Fruit fly (Drosophila melanogaster) whole organism, embryonic: ENCODE data around the gene mei-P22.
A peak's percentile ranks its signal among the peaks of the same experiment; 100 is the strongest.

Source experiments
- B-H2 ChIP-seq: fragments of 200-800 bp; sonication (Bioruptor generic); optimal IDR thresholded peaks from 2 replicates; lab custom pipeline; 2018; ENCODE audit warnings: missing biosample characterization, mild to moderate bottlenecking, missing genetic modification characterization
- CG1024 ChIP-seq: fragments of 200-800 bp; sonication (Bioruptor generic); IDR thresholded peaks from 2 replicates; pipeline ENCODE4 v1.3.6; 2022; ENCODE audit warnings: missing biosample characterization, missing genetic modification characterization
- CG10274 ChIP-seq: fragments of 200-800 bp; sonication (Bioruptor generic); optimal IDR thresholded peaks from 3 replicates; lab custom pipeline; 2017; ENCODE audit warnings: missing biosample characterization, mild to moderate bottlenecking, missing genetic modification characterization
- CG12391 ChIP-seq: fragments of 200-800 bp; sonication (Bioruptor generic); optimal IDR thresholded peaks from 3 replicates; lab custom pipeline; 2018; ENCODE audit warnings: missing biosample characterization, mild to moderate bottlenecking, missing genetic modification characterization, moderate library complexity
- CG15073 ChIP-seq: fragments of 200-800 bp; sonication (Bioruptor generic); optimal IDR thresholded peaks from 2 replicates; lab custom pipeline; 2016; ENCODE audit warnings: missing biosample characterization, missing genetic modification characterization
- CG15514 ChIP-seq: fragments of 200-800 bp; sonication (Bioruptor generic); optimal IDR thresholded peaks from 3 replicates; lab custom pipeline; 2017; ENCODE audit warnings: missing biosample characterization, missing genetic modification characterization, mild to moderate bottlenecking, moderate library complexity, missing genetic modification reagents
- CG17361 ChIP-seq: fragments of 200-800 bp; sonication (Bioruptor generic); IDR thresholded peaks from 3 replicates; pipeline ENCODE4 v1.3.6; 2022; ENCODE audit warnings: missing biosample characterization, missing genetic modification characterization
- CG17829 ChIP-seq: fragments of 200-800 bp; optimal IDR thresholded peaks from 2 replicates; lab custom pipeline; 2019; ENCODE audit warnings: missing biosample characterization, mild to moderate bottlenecking, missing genetic modification characterization, moderate library complexity
- CG18764 ChIP-seq: fragments of 200-800 bp; sonication (Bioruptor generic); optimal IDR thresholded peaks from 3 replicates; lab custom pipeline; 2016; ENCODE audit warnings: missing biosample characterization, missing genetic modification characterization
- CG2120 ChIP-seq: fragments of 200-800 bp; sonication (Bioruptor generic); optimal IDR thresholded peaks from 3 replicates; lab custom pipeline; 2016; ENCODE audit warnings: missing biosample characterization, missing genetic modification characterization
- CG2199 ChIP-seq: fragments of 200-800 bp; sonication (Bioruptor generic); IDR thresholded peaks from 3 replicates; pipeline ENCODE4 v1.3.6; 2022; ENCODE audit warnings: missing biosample characterization, missing genetic modification characterization
- CG2875 ChIP-seq: fragments of 200-800 bp; sonication (Bioruptor generic); optimal IDR thresholded peaks from 2 replicates; lab custom pipeline; 2017; ENCODE audit warnings: missing biosample characterization, mild to moderate bottlenecking, missing genetic modification characterization, missing genetic modification reagents
- CG31441 ChIP-seq: fragments of 200-800 bp; sonication (Bioruptor generic); IDR thresholded peaks from 2 replicates; pipeline ENCODE4 v1.3.6; 2022; ENCODE audit warnings: missing biosample characterization, missing genetic modification characterization
- CG32532 ChIP-seq: fragments of 200-800 bp; sonication (Bioruptor generic); IDR thresholded peaks from 2 replicates; pipeline ENCODE4 v1.3.6; 2022; ENCODE audit warnings: missing biosample characterization, missing genetic modification characterization
- CG32767 ChIP-seq: fragments of 200-800 bp; sonication (Bioruptor generic); IDR thresholded peaks from 2 replicates; pipeline ENCODE4 v1.3.6; 2022; ENCODE audit warnings: missing biosample characterization, missing genetic modification characterization
- CG33213 ChIP-seq: fragments of 200-800 bp; sonication (Bioruptor generic); optimal IDR thresholded peaks from 3 replicates; lab custom pipeline; 2016; ENCODE audit warnings: missing biosample characterization, missing genetic modification characterization
- CG6175 ChIP-seq: fragments of 200-800 bp; sonication (Bioruptor generic); IDR thresholded peaks from 3 replicates; pipeline ENCODE4 v1.3.6; 2022; ENCODE audit warnings: missing biosample characterization, missing genetic modification characterization
- CG6654 ChIP-seq: fragments of 200-800 bp; sonication (Bioruptor generic); optimal IDR thresholded peaks from 2 replicates; lab custom pipeline; 2017; ENCODE audit warnings: missing biosample characterization, mild to moderate bottlenecking, missing genetic modification characterization
- CG6683 ChIP-seq: fragments of 200-800 bp; sonication (Bioruptor generic); optimal IDR thresholded peaks from 2 replicates; lab custom pipeline; 2017; ENCODE audit warnings: missing biosample characterization, mild to moderate bottlenecking, missing genetic modification characterization, missing genetic modification reagents
- CG7963 ChIP-seq: fragments of 200-800 bp; sonication (Bioruptor generic); IDR thresholded peaks from 3 replicates; pipeline ENCODE4 v1.3.6; 2022; ENCODE audit warnings: missing biosample characterization, missing genetic modification characterization; ENCODE audit not compliant: partially characterized antibody
- CG8290 ChIP-seq, 3 experiments: fragments of 200-800 bp; sonication (Bioruptor generic); optimal IDR thresholded peaks; 2 replicates each; lab custom pipeline; 2016 to 2019; ENCODE audit warnings: missing biosample characterization in 3 of 3, missing genetic modification characterization in 3 of 3, mild to moderate bottlenecking in 2 of 3, moderate library complexity in 1 of 3
- CG8944 ChIP-seq: fragments of 200-800 bp; sonication (Bioruptor generic); optimal IDR thresholded peaks from 3 replicates; lab custom pipeline; 2016; ENCODE audit warnings: missing biosample characterization, missing genetic modification characterization
- D19B ChIP-seq: fragments of 200-800 bp; sonication (Bioruptor generic); optimal IDR thresholded peaks from 2 replicates; lab custom pipeline; 2017; ENCODE audit warnings: missing biosample characterization, mild to moderate bottlenecking, missing genetic modification characterization
- Dbx ChIP-seq: fragments of 200-800 bp; sonication (Bioruptor generic); IDR thresholded peaks from 3 replicates; pipeline ENCODE4 v1.3.6; 2022; ENCODE audit warnings: missing biosample characterization, missing genetic modification characterization
- Dip2 ChIP-seq: fragments of 200-800 bp; sonication (Bioruptor generic); IDR thresholded peaks from 2 replicates; pipeline ENCODE4 v1.3.6; 2022; ENCODE audit warnings: missing biosample characterization, missing genetic modification characterization
- Gsc ChIP-seq: fragments of 200-800 bp; sonication (Bioruptor generic); IDR thresholded peaks from 2 replicates; pipeline ENCODE4 v1.3.6; 2022; ENCODE audit warnings: missing biosample characterization, missing genetic modification characterization
- HmgD ChIP-seq: fragments of 200-800 bp; sonication (Bioruptor generic); optimal IDR thresholded peaks from 3 replicates; lab custom pipeline; 2016; ENCODE audit warnings: missing biosample characterization, missing genetic modification characterization
- Mad ChIP-seq: fragments of 200-800 bp; sonication (Bioruptor generic); optimal IDR thresholded peaks from 2 replicates; lab custom pipeline; 2016; ENCODE audit warnings: missing biosample characterization, missing genetic modification characterization
- Med ChIP-seq: fragments of 200-800 bp; sonication (Bioruptor generic); peaks from one replicate; lab custom pipeline; 2016; ENCODE audit warnings: missing biosample characterization, missing genetic modification characterization, mild to moderate bottlenecking, inconsistent platforms, moderate library complexity
- Mes4 ChIP-seq: fragments of 200-800 bp; sonication (Bioruptor generic); optimal IDR thresholded peaks from 2 replicates; lab custom pipeline; 2016; ENCODE audit warnings: missing biosample characterization, missing genetic modification characterization
- NK7.1 ChIP-seq: fragments of 200-800 bp; sonication (Bioruptor generic); optimal IDR thresholded peaks from 3 replicates; lab custom pipeline; 2016; ENCODE audit warnings: missing biosample characterization, missing genetic modification characterization
- Oaz ChIP-seq: fragments of 200-800 bp; sonication (Bioruptor generic); IDR thresholded peaks from 2 replicates; pipeline ENCODE4 v1.3.6; 2022; ENCODE audit warnings: missing biosample characterization, missing genetic modification characterization
- Poxn ChIP-seq: fragments of 200-800 bp; sonication (Bioruptor generic); IDR thresholded peaks from 2 replicates; pipeline ENCODE4 v1.3.6; 2022; ENCODE audit warnings: missing biosample characterization, missing genetic modification characterization
- amos ChIP-seq: fragments of 200-800 bp; sonication (Bioruptor generic); IDR thresholded peaks from 2 replicates; pipeline ENCODE4 v1.3.6; 2022; ENCODE audit warnings: missing biosample characterization, missing genetic modification characterization; ENCODE audit not compliant: partially characterized antibody
- ash1 ChIP-seq: fragments of 200-800 bp; sonication (Bioruptor generic); optimal IDR thresholded peaks from 2 replicates; lab custom pipeline; 2018; ENCODE audit warnings: missing biosample characterization, mild to moderate bottlenecking, missing genetic modification characterization
- chif ChIP-seq, 2 experiments: fragments of 200-800 bp; sonication (Bioruptor generic); optimal IDR thresholded peaks; 3 replicates each; lab custom pipeline; 2016; ENCODE audit warnings: missing biosample characterization in 2 of 2, missing genetic modification characterization in 2 of 2
- chinmo ChIP-seq: fragments of 200-800 bp; sonication (Bioruptor generic); IDR thresholded peaks from 4 replicates; pipeline ENCODE4 v1.3.6; 2022; ENCODE audit warnings: missing biosample characterization, missing genetic modification characterization; ENCODE audit not compliant: partially characterized antibody
- ci ChIP-seq: fragments of 200-800 bp; sonication (Bioruptor generic); IDR thresholded peaks from 3 replicates; pipeline ENCODE4 v1.3.6; 2022; ENCODE audit warnings: missing biosample characterization, missing genetic modification characterization
- danr ChIP-seq: fragments of 200-800 bp; sonication (Bioruptor generic); IDR thresholded peaks from 2 replicates; pipeline ENCODE4 v1.3.6; 2022; ENCODE audit warnings: missing biosample characterization, missing genetic modification characterization
- dati ChIP-seq: fragments of 200-800 bp; sonication (Bioruptor generic); IDR thresholded peaks from 2 replicates; pipeline ENCODE4 v1.3.6; 2022; ENCODE audit warnings: missing biosample characterization, missing genetic modification characterization
- ham ChIP-seq: fragments of 200-800 bp; sonication (Bioruptor generic); IDR thresholded peaks from 2 replicates; pipeline ENCODE4 v1.3.6; 2022; ENCODE audit warnings: missing biosample characterization, missing genetic modification characterization
- her ChIP-seq: fragments of 200-800 bp; sonication (Bioruptor generic); optimal IDR thresholded peaks from 2 replicates; lab custom pipeline; 2016; ENCODE audit warnings: missing biosample characterization, missing genetic modification characterization
- hth ChIP-seq: fragments of >200 bp; optimal IDR thresholded peaks from 2 replicates; lab custom pipeline; 2017; ENCODE audit warnings: inconsistent platforms
- odd ChIP-seq: fragments of 200-800 bp; sonication (Bioruptor generic); optimal IDR thresholded peaks from 2 replicates; lab custom pipeline; 2017; ENCODE audit warnings: missing biosample characterization, mild to moderate bottlenecking, missing genetic modification characterization
- pita ChIP-seq: fragments of 200-800 bp; sonication (Bioruptor generic); optimal IDR thresholded peaks from 2 replicates; lab custom pipeline; 2017; ENCODE audit warnings: missing biosample characterization, mild to moderate bottlenecking, missing genetic modification characterization
- sens-2 ChIP-seq: fragments of 200-800 bp; sonication (Bioruptor generic); IDR thresholded peaks from 2 replicates; pipeline ENCODE4 v1.3.6; 2022; ENCODE audit warnings: missing biosample characterization, missing genetic modification characterization
- shn ChIP-seq: fragments of 200-800 bp; sonication (Bioruptor generic); optimal IDR thresholded peaks from 3 replicates; lab custom pipeline; 2016; ENCODE audit warnings: missing biosample characterization, missing genetic modification characterization
- slp2 ChIP-seq: fragments of 200-800 bp; sonication (Bioruptor generic); optimal IDR thresholded peaks from 2 replicates; lab custom pipeline; 2016; ENCODE audit warnings: missing biosample characterization, missing genetic modification characterization
- tio ChIP-seq: fragments of 200-800 bp; sonication (Bioruptor generic); optimal IDR thresholded peaks from 2 replicates; lab custom pipeline; 2017; ENCODE audit warnings: missing biosample characterization, missing genetic modification characterization, inconsistent platforms
- usp ChIP-seq: fragments of >200 bp; optimal IDR thresholded peaks from 2 replicates; lab custom pipeline; 2017; ENCODE audit warnings: missing biosample characterization, missing genetic modification characterization
- zen2 ChIP-seq: fragments of 200-800 bp; sonication (Bioruptor generic); IDR thresholded peaks from 3 replicates; pipeline ENCODE4 v1.3.6; 2022; ENCODE audit warnings: missing biosample characterization, missing genetic modification characterization; ENCODE audit not compliant: partially characterized antibody

mei-P22 gene

dm6 chr3L:7250469-7250868, 6.3 kb downstream of the mei-P22 start, which contains the start of gene MED4 (continued):
- peak; percentile 77 for TF ChIP-seq CG15514 (GFP tag; lab: Kevin White, UChicago)
- TF ChIP-seq Poxn (GFP tag; lab: Robert Waterston, UW), result no peak
- TF ChIP-seq CG2120 (GFP tag; lab: Kevin White, UChicago), result peak; percentile 92
- TF ChIP-seq CG6654 (GFP tag; lab: Kevin White, UChicago), result peak; percentile 21
- TF ChIP-seq Gsc, result no peak
- TF ChIP-seq CG17361 (GFP tag; lab: Robert Waterston, UW), result peak; percentile 66
- peak; percentile 90 for TF ChIP-seq CG32532 (GFP tag; lab: Robert Waterston, UW)
- peak; percentile 74 for TF ChIP-seq Mes4 (GFP tag; lab: Kevin White, UChicago)
- TF ChIP-seq Med, result peak; percentile 97
- peak; percentile 70; the same call in 2 of the 3 replicates for TF ChIP-seq CG2199 (GFP tag; lab: Robert Waterston, UW)
- peak; percentile 87 for TF ChIP-seq CG8944 (GFP tag; lab: Kevin White, UChicago)
- peak; percentile 90 for TF ChIP-seq her (GFP tag; lab: Kevin White, UChicago)
- TF ChIP-seq amos (GFP tag; lab: Robert Waterston, UW), result peak; percentile 39; the same call in 1 of the 2 replicates
- TF ChIP-seq CG2875, result peak; percentile 43
- TF ChIP-seq pita (GFP tag; lab: Kevin White, UChicago), result no peak
- peak; percentile 74 for TF ChIP-seq CG32767 (GFP tag; lab: Robert Waterston, UW)
- TF ChIP-seq hth (lab: Kevin White, UChicago), result no peak
- TF ChIP-seq odd (GFP tag; lab: Kevin White, UChicago), result peak; percentile 45
- TF ChIP-seq Oaz, result no peak
- TF ChIP-seq CG17829 (tag; lab: Kevin White, UChicago), result peak; percentile 69
- peak; percentile 83 for TF ChIP-seq Dbx (GFP tag; lab: Robert Waterston, UW)
- peak; percentile 18; the same call in 1 of the 2 replicates for TF ChIP-seq dati (GFP tag; lab: Robert Waterston, UW)
- TF ChIP-seq shn (GFP tag; lab: Kevin White, UChicago), result peak; percentile 82
- TF ChIP-seq CG12391, result peak; percentile 82
- TF ChIP-seq chif (GFP tag; optimal IDR thresholded peaks at IDR 0.05; lab: Kevin White, UChicago), result peak; percentile 68 to 82
- TF ChIP-seq CG6683, result peak; percentile 68
- peak; percentile 57; the same call in 1 of the 2 replicates for TF ChIP-seq CG1024 (GFP tag; lab: Robert Waterston, UW)
- TF ChIP-seq CG7963 (GFP tag; lab: Robert Waterston, UW), result no peak
- TF ChIP-seq danr, result 0 out of 2 replicates have a peak, but pooled peaks have one; percentile 25
- TF ChIP-seq CG6175 (GFP tag; lab: Robert Waterston, UW), result peak; percentile 58; the same call in 2 of the 3 replicates
- peak; percentile 62 for TF ChIP-seq Mad (GFP tag; lab: Kevin White, UChicago)
- TF ChIP-seq sens-2, result 0 out of 2 replicates have a peak, but pooled peaks have one; percentile 49
- peak; percentile 66 for TF ChIP-seq NK7.1 (GFP tag; lab: Kevin White, UChicago)
- no peak for TF ChIP-seq Dip2 (GFP tag; lab: Robert Waterston, UW)
- peak; percentile 55 for TF ChIP-seq CG8290 (GFP tag; optimal IDR thresholded peaks at IDR 0.05; lab: Kevin White, UChicago)
- TF ChIP-seq CG8290 (tag; optimal IDR thresholded peaks at IDR 0.05; lab: Kevin White, UChicago), result peak in 1 of 2 experiments; percentile 92
- peak; percentile 25; the same call in 1 of the 2 replicates for TF ChIP-seq ham
- no peak for TF ChIP-seq usp (GFP tag; lab: Kevin White, UChicago)
- no peak for TF ChIP-seq zen2 (GFP tag; lab: Robert Waterston, UW)
- TF ChIP-seq ash1 (GFP tag; lab: Kevin White, UChicago), result no peak
- TF ChIP-seq CG31441 (GFP tag; lab: Robert Waterston, UW), result peak; percentile 60
- TF ChIP-seq CG33213 (GFP tag; lab: Kevin White, UChicago), result peak; percentile 82
- TF ChIP-seq B-H2 (GFP tag; lab: Kevin White, UChicago), result peak; percentile 45
- peak; percentile 16 for TF ChIP-seq CG15073 (GFP tag; lab: Kevin White, UChicago)
- TF ChIP-seq ci (GFP tag; lab: Robert Waterston, UW), result peak; percentile 89
- TF ChIP-seq CG18764 (GFP tag; lab: Kevin White, UChicago), result peak; percentile 69
- peak; percentile 94 for TF ChIP-seq HmgD (GFP tag; lab: Kevin White, UChicago)
- no peak for TF ChIP-seq tio (GFP tag; lab: Kevin White, UChicago)
- peak; percentile 56 for TF ChIP-seq D19B (GFP tag; lab: Kevin White, UChicago)
- peak; percentile 21 for TF ChIP-seq CG10274
- TF ChIP-seq chinmo (GFP tag; lab: Robert Waterston, UW), result 0 out of 4 replicates have a peak, but pooled peaks have one; percentile 27
- TF ChIP-seq slp2, result peak; percentile 54
